Worm (Caenorhabditis elegans): ENCODE data around the gene nhr-35.

DNA sequence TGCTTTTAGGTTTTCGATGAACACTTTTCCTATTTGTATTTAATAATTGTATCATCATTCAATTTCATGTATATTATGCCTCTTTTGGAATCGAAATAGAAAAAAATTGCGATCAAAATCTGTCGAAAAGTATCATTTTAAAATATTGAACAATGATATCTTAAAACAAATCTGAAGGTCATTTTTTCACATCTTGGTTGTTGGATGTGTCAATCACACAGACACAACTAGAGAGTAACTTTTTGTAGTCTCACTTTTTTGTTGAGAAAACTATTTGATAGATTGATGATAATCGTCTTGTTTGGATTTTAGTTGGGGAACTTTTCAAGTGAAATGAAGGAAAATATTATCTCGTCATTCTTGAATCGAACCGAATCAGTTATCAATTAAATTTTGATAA is 36.8 kb downstream of the nhr-35 start:
- TF ChIP-seq unc-130 (tag; optimal IDR thresholded peaks at IDR 0.05) = no peak
- TF ChIP-seq dpl-1 (GFP tag; optimal IDR thresholded peaks at IDR 0.05) = no peak
